Worm (Caenorhabditis elegans) whole organism, young adult: ENCODE data around the gene idpc-7.

Source experiments
- C06A6.2 ChIP-seq: fragments of 200-800 bp; sonication (Bioruptor generic); conservative IDR thresholded peaks from 2 replicates; pipeline ENCODE4 v1.3.6; 2022; ENCODE audit warnings: missing genetic modification characterization, missing compliant biosample characterization
- F55B11.4 ChIP-seq: sonication (generic microtip); optimal IDR thresholded peaks from 2 replicates; lab custom pipeline; 2016; ENCODE audit warnings: missing compliant biosample characterization, missing genetic modification characterization, borderline replicate concordance; ENCODE audit not compliant: insufficient read depth
- T26A5.8 ChIP-seq: sonication (generic microtip); optimal IDR thresholded peaks from 2 replicates; lab custom pipeline; 2016; ENCODE audit warnings: missing genetic modification characterization, missing compliant biosample characterization
- Y56A3A.18 ChIP-seq: fragments of 200-800 bp; sonication (Bioruptor generic); IDR thresholded peaks from 2 replicates; pipeline ENCODE4 v1.3.6; 2022; ENCODE audit warnings: missing genetic modification reagents, missing genetic modification characterization, missing compliant biosample characterization
- Y95B8A.8 ChIP-seq: fragments of 200-800 bp; sonication (Bioruptor generic); IDR thresholded peaks from 2 replicates; pipeline ENCODE4 v1.3.6; 2022; ENCODE audit warnings: missing genetic modification reagents, missing genetic modification characterization, missing compliant biosample characterization
- ZK185.1 ChIP-seq: sonication (generic microtip); optimal IDR thresholded peaks from 2 replicates; lab custom pipeline; 2016; ENCODE audit warnings: mild to moderate bottlenecking, missing genetic modification characterization, missing compliant biosample characterization; ENCODE audit not compliant: poor library complexity, severe bottlenecking
- akir-1 ChIP-seq: fragments of 200-800 bp; sonication (Bioruptor generic); optimal IDR thresholded peaks from 2 replicates; lab custom pipeline; 2018; ENCODE audit warnings: mild to moderate bottlenecking, missing genetic modification characterization, moderate library complexity, missing compliant biosample characterization
- atf-7 ChIP-seq: sonication (generic microtip); optimal IDR thresholded peaks from 2 replicates; lab custom pipeline; 2017; ENCODE audit warnings: mild to moderate bottlenecking, missing genetic modification characterization, missing compliant biosample characterization
- athp-1 ChIP-seq: sonication (generic microtip); optimal IDR thresholded peaks from 2 replicates; lab custom pipeline; 2017; ENCODE audit warnings: mild to moderate bottlenecking, missing genetic modification characterization, missing compliant biosample characterization
- attf-5 ChIP-seq: fragments of 200-800 bp; sonication (Bioruptor generic); optimal IDR thresholded peaks from 2 replicates; lab custom pipeline; 2018; ENCODE audit warnings: mild to moderate bottlenecking, missing genetic modification characterization, missing compliant biosample characterization
- ceh-27 ChIP-seq: fragments of 200-800 bp; sonication (Bioruptor generic); optimal IDR thresholded peaks from 2 replicates; lab custom pipeline; 2018; ENCODE audit warnings: mild to moderate bottlenecking, missing genetic modification characterization, moderate library complexity, missing compliant biosample characterization
- ceh-40 ChIP-seq: fragments of 200-800 bp; sonication (Bioruptor generic); IDR thresholded peaks from 2 replicates; pipeline ENCODE4 v1.3.6; 2022; ENCODE audit warnings: missing genetic modification characterization, missing compliant biosample characterization
- chd-7 ChIP-seq: sonication (generic microtip); optimal IDR thresholded peaks from 2 replicates; lab custom pipeline; 2016; ENCODE audit warnings: mild to moderate bottlenecking, missing genetic modification characterization, moderate library complexity, missing compliant biosample characterization
- efl-1 ChIP-seq: fragments of 150-350 bp; optimal IDR thresholded peaks from 2 replicates; lab custom pipeline; 2014; ENCODE audit warnings: missing biosample characterization, missing genetic modification reagents, missing genetic modification characterization
- egl-18 ChIP-seq: fragments of 200-800 bp; sonication (Bioruptor generic); IDR thresholded peaks from 2 replicates; pipeline ENCODE4 v1.3.6; 2022; ENCODE audit warnings: missing genetic modification reagents, missing genetic modification characterization, missing compliant biosample characterization
- egl-44 ChIP-seq: fragments of 200-800 bp; sonication (Bioruptor generic); IDR thresholded peaks from 2 replicates; pipeline ENCODE4 v1.3.6; 2022; ENCODE audit warnings: missing genetic modification reagents, missing genetic modification characterization, missing compliant biosample characterization
- ekl-4 ChIP-seq: fragments of 200-800 bp; sonication (Bioruptor generic); IDR thresholded peaks from 2 replicates; pipeline ENCODE4 v1.3.6; 2022; ENCODE audit warnings: missing genetic modification reagents, missing genetic modification characterization, missing compliant biosample characterization
- fkh-3 ChIP-seq: sonication (generic microtip); optimal IDR thresholded peaks from 2 replicates; lab custom pipeline; 2016; ENCODE audit warnings: mild to moderate bottlenecking, missing genetic modification characterization, missing compliant biosample characterization
- hlh-12 ChIP-seq: sonication (generic microtip); optimal IDR thresholded peaks from 2 replicates; lab custom pipeline; 2016; ENCODE audit warnings: missing genetic modification characterization, missing compliant biosample characterization
- hmg-1.2 ChIP-seq: fragments of 200-800 bp; sonication (Bioruptor generic); IDR thresholded peaks from 2 replicates; pipeline ENCODE4 v1.3.6; 2022; ENCODE audit warnings: missing genetic modification reagents, missing genetic modification characterization, missing compliant biosample characterization
- hsf-1 ChIP-seq: fragments of 200-800 bp; sonication (Bioruptor generic); IDR thresholded peaks from 2 replicates; pipeline ENCODE4 v1.3.6; 2022; ENCODE audit warnings: missing genetic modification reagents, missing genetic modification characterization, missing compliant biosample characterization
- let-607 ChIP-seq, 2 experiments: fragments of 200-800 bp in 1 of 2; sonication (Bioruptor generic) in 1 of 2; sonication (generic microtip) in 1 of 2; optimal IDR thresholded peaks; 2 replicates each; lab custom pipeline; 2016 to 2018; ENCODE audit warnings: mild to moderate bottlenecking in 2 of 2, missing compliant biosample characterization in 2 of 2, missing genetic modification characterization in 2 of 2, moderate library complexity in 2 of 2, missing genotype in 1 of 2
- lin-26 ChIP-seq: fragments of 200-800 bp; sonication (Bioruptor generic); IDR thresholded peaks from 2 replicates; pipeline ENCODE4 v1.3.6; 2022; ENCODE audit warnings: missing genetic modification reagents, missing genetic modification characterization, missing compliant biosample characterization
- lin-54 ChIP-seq: fragments of 200-800 bp; sonication (Bioruptor generic); optimal IDR thresholded peaks from 2 replicates; lab custom pipeline; 2018; ENCODE audit warnings: mild to moderate bottlenecking, missing genetic modification characterization, missing compliant biosample characterization
- madf-6 ChIP-seq: fragments of 200-800 bp; sonication (Bioruptor generic); IDR thresholded peaks from 2 replicates; pipeline ENCODE4 v1.3.6; 2022; ENCODE audit warnings: missing genetic modification reagents, missing genetic modification characterization, missing compliant biosample characterization
- madf-8 ChIP-seq: fragments of 200-800 bp; sonication (Bioruptor generic); conservative IDR thresholded peaks from 2 replicates; pipeline ENCODE4 v1.3.6; 2022; ENCODE audit warnings: missing genetic modification reagents, missing genetic modification characterization, missing compliant biosample characterization
- mxl-1 ChIP-seq: sonication (generic microtip); optimal IDR thresholded peaks from 2 replicates; lab custom pipeline; 2016; ENCODE audit warnings: missing genetic modification characterization, missing compliant biosample characterization
- pbrm-1 ChIP-seq: fragments of 200-800 bp; sonication (Bioruptor generic); IDR thresholded peaks from 2 replicates; pipeline ENCODE4 v1.3.6; 2022; ENCODE audit warnings: missing genetic modification reagents, missing genetic modification characterization, missing compliant biosample characterization
- rec-8 ChIP-seq, 2 experiments: sonication (generic microtip); optimal IDR thresholded peaks; 2 replicates each; lab custom pipeline; 2016; ENCODE audit warnings: mild to moderate bottlenecking in 2 of 2, missing genetic modification characterization in 2 of 2, missing genetic modification reagents in 2 of 2, missing genotype in 2 of 2, missing biosample characterization in 1 of 2, missing compliant biosample characterization in 1 of 2, moderate library complexity in 1 of 2
- repo-1 ChIP-seq: sonication (generic microtip); optimal IDR thresholded peaks from 2 replicates; lab custom pipeline; 2017; ENCODE audit warnings: mild to moderate bottlenecking, missing genetic modification characterization, missing compliant biosample characterization
- rpc-1 ChIP-seq, 2 experiments: fragments of 150-350 bp in 1 of 2; sonication (generic microtip) in 1 of 2; optimal IDR thresholded peaks; 2 replicates each; lab custom pipeline; 2014 to 2018; ENCODE audit warnings: missing biosample characterization in 1 of 2, missing genetic modification characterization in 1 of 2, missing genetic modification reagents in 1 of 2, missing genotype in 1 of 2
- sea-2 ChIP-seq: fragments of 200-800 bp; sonication (Bioruptor generic); IDR thresholded peaks from 2 replicates; pipeline ENCODE4 v1.3.6; 2022; ENCODE audit warnings: missing genetic modification characterization, missing compliant biosample characterization
- snpc-1.3 ChIP-seq: sonication (generic microtip); optimal IDR thresholded peaks from 2 replicates; lab custom pipeline; 2017; ENCODE audit warnings: missing genetic modification characterization, mild to moderate bottlenecking, missing compliant biosample characterization, antibody characterized with exemption, moderate library complexity, missing genotype, missing genetic modification reagents; ENCODE audit not compliant: insufficient read depth
- snpc-4 ChIP-seq, 5 experiments: fragments of 150-350 bp in 1 of 5; sonication (generic microtip) in 4 of 5; optimal IDR thresholded peaks; 2 replicates each; lab custom pipeline; 2014 to 2018; ENCODE audit warnings: missing genetic modification characterization in 5 of 5, missing biosample characterization in 3 of 5, antibody characterized with exemption in 2 of 5, mild to moderate bottlenecking in 2 of 5, missing compliant biosample characterization in 2 of 5, missing genotype in 2 of 5, moderate library complexity in 2 of 5, missing genetic modification reagents in 1 of 5
- unc-130 ChIP-seq: sonication (generic microtip); optimal IDR thresholded peaks from 2 replicates; lab custom pipeline; 2016; ENCODE audit warnings: missing genetic modification reagents, missing genetic modification characterization, missing compliant biosample characterization
- zim-3 ChIP-seq: sonication (generic microtip); optimal IDR thresholded peaks from 2 replicates; lab custom pipeline; 2017; ENCODE audit warnings: mild to moderate bottlenecking, missing genetic modification characterization, moderate library complexity, missing compliant biosample characterization
- ztf-18 ChIP-seq: sonication (generic microtip); optimal IDR thresholded peaks from 2 replicates; lab custom pipeline; 2016; ENCODE audit warnings: missing genotype, mild to moderate bottlenecking, missing genetic modification characterization, missing compliant biosample characterization

Gene idpc-7

ce11 chrV:9582594-9583322 is 36.1 kb downstream of the idpc-7 start, which contains the start of gene rtfo-1:
Gene rtfo-1, minus strand, starts transcription at chrV:9582644.
- TF ChIP-seq egl-18 (GFP tag; lab: Robert Waterston, UW) (no peak), sea-2 (GFP tag; lab: Robert Waterston, UW) (no peak), attf-5 (no peak), atf-7 (tag; lab: Kevin White, UChicago) (no peak), lin-26 (GFP tag; lab: Robert Waterston, UW) (no peak), repo-1 (tag; lab: Kevin White, UChicago) (no peak), hmg-1.2 (GFP tag; lab: Robert Waterston, UW) (no peak), Y56A3A.18 (GFP tag; lab: Robert Waterston, UW) (no peak), zim-3 (tag; lab: Kevin White, UChicago) (no peak), pbrm-1 (peak; percentile 49; the same call in 1 of the 2 replicates), ekl-4 (no peak), madf-8 (GFP tag; lab: Robert Waterston, UW) (no peak), let-607 (tag; optimal IDR thresholded peaks at IDR 0.05; lab: Kevin White, UChicago) (peak in 1 of 2 experiments; percentile 12), ztf-18 (tag; lab: Kevin White, UChicago) (peak; percentile 34), madf-6 (peak; percentile 12; the same call in 1 of the 2 replicates), mxl-1 (tag; lab: Kevin White, UChicago) (no peak), snpc-4 (GFP tag; optimal IDR thresholded peaks at IDR 0.05; lab: Kevin White, UChicago) (no peak), snpc-4 (tag; optimal IDR thresholded peaks at IDR 0.05; lab: Kevin White, UChicago) (peak in 2 of 4 experiments; percentile 28 to 56), F55B11.4 (no peak), hsf-1 (GFP tag; lab: Robert Waterston, UW) (no peak), rec-8 (tag; optimal IDR thresholded peaks at IDR 0.05; lab: Kevin White, UChicago) (no peak), unc-130 (GFP tag; lab: Kevin White, UChicago) (no peak), athp-1 (tag; lab: Kevin White, UChicago) (no peak), efl-1 (GFP tag; lab: Kevin White, UChicago) (peak; percentile 1), fkh-3 (no peak), T26A5.8 (tag; lab: Kevin White, UChicago) (no peak), C06A6.2 (GFP tag; lab: Robert Waterston, UW) (no peak), ZK185.1 (peak; percentile 12), akir-1 (GFP tag; lab: Kevin White, UChicago) (no peak), ceh-27 (GFP tag; lab: Kevin White, UChicago) (no peak), hlh-12 (tag; lab: Kevin White, UChicago) (no peak), lin-54 (GFP tag; lab: Kevin White, UChicago) (no peak), ceh-40 (no peak), snpc-1.3 (tag; lab: Kevin White, UChicago) (peak; percentile 54), egl-44 (GFP tag; lab: Robert Waterston, UW) (no peak), Y95B8A.8 (GFP tag; lab: Robert Waterston, UW) (no peak), chd-7 (tag; lab: Kevin White, UChicago) (no peak), rpc-1 (optimal IDR thresholded peaks at IDR 0.05; lab: Kevin White, UChicago) (peak; percentile 42), rpc-1 (tag; optimal IDR thresholded peaks at IDR 0.05; lab: Kevin White, UChicago) (no peak)
